Worm (Caenorhabditis elegans) whole organism, young adult: Measurements from ENCODE around the gene C49F5.6.

Experiments used
- F52B5.7 ChIP-seq: sonication (generic microtip); optimal IDR thresholded peaks from 2 replicates; lab custom pipeline; 2016; ENCODE audit warnings: mild to moderate bottlenecking, missing genetic modification characterization, missing compliant biosample characterization
- aptf-3 ChIP-seq: fragments of 200-800 bp; sonication (Bioruptor generic); IDR thresholded peaks from 2 replicates; pipeline ENCODE4 v1.3.6; 2022; ENCODE audit warnings: missing genetic modification characterization, missing compliant biosample characterization
- athp-1 ChIP-seq: sonication (generic microtip); optimal IDR thresholded peaks from 2 replicates; lab custom pipeline; 2017; ENCODE audit warnings: mild to moderate bottlenecking, missing genetic modification characterization, missing compliant biosample characterization
- egl-18 ChIP-seq: fragments of 200-800 bp; sonication (Bioruptor generic); IDR thresholded peaks from 2 replicates; pipeline ENCODE4 v1.3.6; 2022; ENCODE audit warnings: missing genetic modification reagents, missing genetic modification characterization, missing compliant biosample characterization
- ets-4 ChIP-seq: fragments of 200-800 bp; sonication (Bioruptor generic); optimal IDR thresholded peaks from 2 replicates; lab custom pipeline; 2018; ENCODE audit warnings: mild to moderate bottlenecking, missing genetic modification characterization, missing compliant biosample characterization
- hlh-12 ChIP-seq: sonication (generic microtip); optimal IDR thresholded peaks from 2 replicates; lab custom pipeline; 2016; ENCODE audit warnings: missing genetic modification characterization, missing compliant biosample characterization
- let-526 ChIP-seq: fragments of 200-800 bp; sonication (Bioruptor generic); IDR thresholded peaks from 2 replicates; pipeline ENCODE4 v1.3.6; 2022; ENCODE audit warnings: missing genetic modification reagents, missing genetic modification characterization, missing compliant biosample characterization
- lin-35 ChIP-seq, 3 experiments: fragments of 150-350 bp in 2 of 3; sonication (generic microtip) in 1 of 3; optimal IDR thresholded peaks; 2 replicates each; lab custom pipeline; 2014 to 2018; ENCODE audit warnings: missing biosample characterization in 3 of 3, missing genetic modification characterization in 3 of 3, missing genetic modification reagents in 3 of 3
- mcd-1 ChIP-seq: fragments of 200-800 bp; sonication (Bioruptor generic); IDR thresholded peaks from 2 replicates; pipeline ENCODE4 v1.3.6; 2022; ENCODE audit warnings: missing genetic modification reagents, missing genetic modification characterization, missing compliant biosample characterization

- TF ChIP-seq let-526 (GFP tag; lab: Robert Waterston, UW): no peak
- no peak for TF ChIP-seq hlh-12
- TF ChIP-seq ets-4 (GFP tag; lab: Kevin White, UChicago): no peak
- TF ChIP-seq F52B5.7 (tag; lab: Kevin White, UChicago): no peak
- TF ChIP-seq lin-35 (GFP tag; optimal IDR thresholded peaks at IDR 0.05; lab: Kevin White, UChicago): no peak
- no peak for TF ChIP-seq egl-18 (GFP tag; lab: Robert Waterston, UW)
- TF ChIP-seq aptf-3: no peak
- TF ChIP-seq athp-1 (tag; lab: Kevin White, UChicago): no peak
- TF ChIP-seq mcd-1 (GFP tag; lab: Robert Waterston, UW): no peak
Observed at ce11 chrX:12006470-12006869, 18.4 kb downstream of the C49F5.6 start.
